Fruit fly (Drosophila melanogaster) S2 (cell line): Measurements from ENCODE around the gene CG45066.

ENCODE experiments used
- CG8478 ChIP-seq: fragments of >200 bp; optimal IDR thresholded peaks from 2 replicates; lab custom pipeline; 2018
- CTCF ChIP-seq, 2 experiments: fragments of >200 bp; optimal IDR thresholded peaks; 2 replicates each; lab custom pipeline; 2018

dm6 chr3L:3121769-3122432 lies 10.9 kb upstream of the CG45066 start:
- TF ChIP-seq CG8478: no peak
- TF ChIP-seq CTCF (optimal IDR thresholded peaks at IDR 0.05; lab: Kevin White, UChicago): no peak
